In genomic region chrII:323048-323776, ce11 we compare ENCODE assay signal across 8 worm cellular contexts.
TF ChIP-seq lines count a peak whose summit lies in the region.

Gene K01A2.10, minus strand, starts transcription at chrII:323098.

TF ChIP-seq in whole organism, L1 larva, 84 proteins besides CTCF, POLR2A, EP300 and RAD21 (continues in another document):
- TF ChIP-seq F16B12.6 (tag; optimal IDR thresholded peaks at IDR 0.05; lab: Kevin White, UChicago) (no peak), ceh-63 (GFP tag; optimal IDR thresholded peaks at IDR 0.05; lab: Kevin White, UChicago) (no peak), C34B4.2 (tag; optimal IDR thresholded peaks at IDR 0.05; lab: Kevin White, UChicago) (no peak), ets-5 (GFP tag; IDR thresholded peaks at IDR 0.05; lab: Robert Waterston, UW) (no peak), nhr-77 (tag; optimal IDR thresholded peaks at IDR 0.05; lab: Kevin White, UChicago) (no peak), nhr-19 (GFP tag; conservative IDR thresholded peaks at IDR 0.05; lab: Robert Waterston, UW) (no peak), mdl-1 (tag; optimal IDR thresholded peaks at IDR 0.05; lab: Kevin White, UChicago) (peak in 1 of 2 experiments; percentile 51), swsn-7 (tag; optimal IDR thresholded peaks at IDR 0.05; lab: Kevin White, UChicago) (peak; percentile 37), nhr-20 (tag; optimal IDR thresholded peaks at IDR 0.05; lab: Kevin White, UChicago) (peak; percentile 63), efl-1 (optimal IDR thresholded peaks at IDR 0.05; lab: Kevin White, UChicago) (peak; percentile 37 to 49), efl-1 (GFP tag; optimal IDR thresholded peaks at IDR 0.05 in 1 of 2; lab: Kevin White, UChicago) (peak; percentile 38 to 93)

TF ChIP-seq in whole organism, L2 larva, 48 proteins besides CTCF, POLR2A, EP300 and RAD21 (continues in another document):
- peak; percentile 30 for TF ChIP-seq lin-13 (GFP tag; optimal IDR thresholded peaks at IDR 0.05; lab: Kevin White, UChicago)
- peak; percentile 78 for TF ChIP-seq C34F6.9 (tag; optimal IDR thresholded peaks at IDR 0.05; lab: Kevin White, UChicago)
- TF ChIP-seq mab-5 (tag; optimal IDR thresholded peaks at IDR 0.05; lab: Kevin White, UChicago), result peak; percentile 36
- TF ChIP-seq crh-2 (tag; optimal IDR thresholded peaks at IDR 0.05; lab: Kevin White, UChicago), result peak; percentile 46
- TF ChIP-seq zag-1 (tag; optimal IDR thresholded peaks at IDR 0.05; lab: Kevin White, UChicago), result peak; percentile 73
- no peak for TF ChIP-seq nhr-237 (tag; optimal IDR thresholded peaks at IDR 0.05; lab: Kevin White, UChicago)
- no peak for TF ChIP-seq ceh-82 (tag; optimal IDR thresholded peaks at IDR 0.05; lab: Kevin White, UChicago)
- TF ChIP-seq unc-39 (tag; optimal IDR thresholded peaks at IDR 0.05; lab: Kevin White, UChicago), result no peak
- no peak for TF ChIP-seq nhr-23 (tag; optimal IDR thresholded peaks at IDR 0.05; lab: Kevin White, UChicago)
- no peak for TF ChIP-seq ztf-1 (GFP tag; conservative IDR thresholded peaks at IDR 0.05; lab: Robert Waterston, UW)
- TF ChIP-seq nhr-6 (tag; optimal IDR thresholded peaks at IDR 0.05; lab: Kevin White, UChicago), result peak; percentile 26
- TF ChIP-seq alr-1 (tag; optimal IDR thresholded peaks at IDR 0.05; lab: Kevin White, UChicago), result no peak

TF ChIP-seq in whole organism, L3 larva, 47 proteins besides CTCF, POLR2A, EP300 and RAD21 (continues in another document):
- TF ChIP-seq jun-1 (tag; optimal IDR thresholded peaks at IDR 0.05; lab: Kevin White, UChicago), result no peak
- TF ChIP-seq fkh-10 (GFP tag; optimal IDR thresholded peaks at IDR 0.05; lab: Kevin White, UChicago), result no peak
- TF ChIP-seq pqm-1 (tag; optimal IDR thresholded peaks at IDR 0.05; lab: Kevin White, UChicago), result no peak
- TF ChIP-seq hmg-11 (tag; optimal IDR thresholded peaks at IDR 0.05; lab: Kevin White, UChicago), result no peak
- TF ChIP-seq lsy-12 (tag; optimal IDR thresholded peaks at IDR 0.05; lab: Kevin White, UChicago), result no peak
- TF ChIP-seq ztf-11 (tag; optimal IDR thresholded peaks at IDR 0.05; lab: Kevin White, UChicago), result no peak
- no peak for TF ChIP-seq nhr-11 (tag; optimal IDR thresholded peaks at IDR 0.05; lab: Kevin White, UChicago)
- no peak for TF ChIP-seq aly-2 (tag; optimal IDR thresholded peaks at IDR 0.05; lab: Kevin White, UChicago)
- no peak for TF ChIP-seq nhr-77 (tag; optimal IDR thresholded peaks at IDR 0.05; lab: Kevin White, UChicago)
- no peak for TF ChIP-seq ZK546.5 (tag; optimal IDR thresholded peaks at IDR 0.05; lab: Kevin White, UChicago)
- TF ChIP-seq ama-1 (optimal IDR thresholded peaks at IDR 0.05; lab: Kevin White, UChicago), result no peak
- TF ChIP-seq snpc-4 (tag; optimal IDR thresholded peaks at IDR 0.05; lab: Kevin White, UChicago), result peak; percentile 57
- TF ChIP-seq nhr-76 (tag; optimal IDR thresholded peaks at IDR 0.05; lab: Kevin White, UChicago), result no peak

TF ChIP-seq in whole organism, L4 larva, 104 proteins besides CTCF, POLR2A, EP300 and RAD21 (continues in another document):
- TF ChIP-seq spr-3 (GFP tag; optimal IDR thresholded peaks at IDR 0.05; lab: Kevin White, UChicago) (no peak), D1046.2 (GFP tag; IDR thresholded peaks at IDR 0.05; lab: Robert Waterston, UW) (peak; percentile 48; the same call in 1 of the 2 replicates), nhr-25 (tag; optimal IDR thresholded peaks at IDR 0.05; lab: Kevin White, UChicago; ENCODE audit: borderline replicate concordance, insufficient read depth) (no peak), egl-43 (GFP tag; IDR thresholded peaks at IDR 0.05; lab: Robert Waterston, UW) (no peak), pha-4 (GFP tag; IDR thresholded peaks at IDR 0.05; lab: Robert Waterston, UW) (no peak), pha-4 (tag; optimal IDR thresholded peaks at IDR 0.05; lab: Kevin White, UChicago) (no peak), ceh-28 (tag; optimal IDR thresholded peaks at IDR 0.05; lab: Kevin White, UChicago) (peak; percentile 11), tag-97 (GFP tag; IDR thresholded peaks at IDR 0.05; lab: Robert Waterston, UW) (no peak), mdl-1 (tag; optimal IDR thresholded peaks at IDR 0.05; lab: Kevin White, UChicago) (peak in 1 of 2 experiments; percentile 47), lin-39 (tag; optimal IDR thresholded peaks at IDR 0.05; lab: Kevin White, UChicago) (no peak), F26F4.8 (GFP tag; conservative IDR thresholded peaks at IDR 0.05; lab: Robert Waterston, UW) (no peak), hif-1 (tag; optimal IDR thresholded peaks at IDR 0.05; lab: Kevin White, UChicago) (peak in 1 of 2 experiments; percentile 21)

TF ChIP-seq in whole organism, early embryonic, 17 proteins besides CTCF, POLR2A, EP300 and RAD21:
- TF ChIP-seq hmg-4 (GFP tag; optimal IDR thresholded peaks at IDR 0.05; lab: Kevin White, UChicago), result peak; percentile 45
- no peak for TF ChIP-seq ets-7 (tag; optimal IDR thresholded peaks at IDR 0.05; lab: Kevin White, UChicago)

TF ChIP-seq in whole organism, late embryonic, 69 proteins besides CTCF, POLR2A, EP300 and RAD21 (continues in another document):
- TF ChIP-seq tbx-2 (tag; optimal IDR thresholded peaks at IDR 0.05; lab: Kevin White, UChicago) (peak; percentile 23), zip-5 (tag; optimal IDR thresholded peaks at IDR 0.05; lab: Kevin White, UChicago) (no peak), nfya-1 (tag; optimal IDR thresholded peaks at IDR 0.05; lab: Kevin White, UChicago) (peak; percentile 56), ceh-30 (tag; optimal IDR thresholded peaks at IDR 0.05; lab: Kevin White, UChicago) (no peak), npax-4 (tag; optimal IDR thresholded peaks at IDR 0.05; lab: Kevin White, UChicago) (no peak), ceh-24 (tag; optimal IDR thresholded peaks at IDR 0.05; lab: Kevin White, UChicago) (no peak), pag-3 (tag; optimal IDR thresholded peaks at IDR 0.05; lab: Kevin White, UChicago; ENCODE audit: borderline replicate concordance) (no peak), unc-42 (tag; optimal IDR thresholded peaks at IDR 0.05; lab: Kevin White, UChicago) (peak; percentile 54), sox-2 (GFP tag; IDR thresholded peaks at IDR 0.05; lab: Robert Waterston, UW) (no peak), hlh-30 (tag; optimal IDR thresholded peaks at IDR 0.05; lab: Kevin White, UChicago; ENCODE audit: insufficient read depth) (peak; percentile 63), hlh-6 (tag; optimal IDR thresholded peaks at IDR 0.05; lab: Kevin White, UChicago) (peak; percentile 21), odd-2 (tag; optimal IDR thresholded peaks at IDR 0.05; lab: Kevin White, UChicago) (no peak), F13H6.1 (tag; optimal IDR thresholded peaks at IDR 0.05; lab: Kevin White, UChicago) (no peak), syd-9 (tag; optimal IDR thresholded peaks at IDR 0.05; lab: Kevin White, UChicago) (no peak), ceh-18 (tag; optimal IDR thresholded peaks at IDR 0.05; lab: Kevin White, UChicago) (no peak), pha-4 (tag; optimal IDR thresholded peaks at IDR 0.05; lab: Kevin White, UChicago) (no peak)

TF ChIP-seq in whole organism, mixed stage, embryonic, 35 proteins besides CTCF, POLR2A, EP300 and RAD21:
- TF ChIP-seq hlh-1 (tag; optimal IDR thresholded peaks at IDR 0.05; lab: Kevin White, UChicago), result peak; percentile 26
- peak; percentile 1 for TF ChIP-seq mep-1 (tag; optimal IDR thresholded peaks at IDR 0.05; lab: Kevin White, UChicago)
- TF ChIP-seq elt-1 (tag; optimal IDR thresholded peaks at IDR 0.05; lab: Kevin White, UChicago; ENCODE audit: borderline replicate concordance, insufficient read depth), result no peak
- TF ChIP-seq sptf-1 (tag; optimal IDR thresholded peaks at IDR 0.05; lab: Kevin White, UChicago), result peak; percentile 15

TF ChIP-seq in whole organism, young adult, 124 proteins besides CTCF, POLR2A, EP300 and RAD21:
- TF ChIP-seq hmg-1.2 (GFP tag; IDR thresholded peaks at IDR 0.05; lab: Robert Waterston, UW) (peak; percentile 16; the same call in 1 of the 2 replicates), attf-5 (GFP tag; optimal IDR thresholded peaks at IDR 0.05; lab: Kevin White, UChicago) (peak; percentile 3), ceh-91 (GFP tag; IDR thresholded peaks at IDR 0.05; lab: Robert Waterston, UW) (no peak), C06A6.2 (GFP tag; conservative IDR thresholded peaks at IDR 0.05; lab: Robert Waterston, UW) (no peak), aptf-2 (GFP tag; conservative IDR thresholded peaks at IDR 0.05; lab: Robert Waterston, UW) (no peak), aptf-3 (GFP tag; IDR thresholded peaks at IDR 0.05; lab: Robert Waterston, UW) (no peak), zim-3 (tag; optimal IDR thresholded peaks at IDR 0.05; lab: Kevin White, UChicago) (no peak), ceh-100 (GFP tag; IDR thresholded peaks at IDR 0.05; lab: Robert Waterston, UW) (no peak), ceh-27 (GFP tag; optimal IDR thresholded peaks at IDR 0.05; lab: Kevin White, UChicago) (peak; percentile 31), Y53F4B.3 (GFP tag; IDR thresholded peaks at IDR 0.05; lab: Robert Waterston, UW) (no peak), B0261.1 (tag; optimal IDR thresholded peaks at IDR 0.05; lab: Kevin White, UChicago) (no peak), lin-35 (GFP tag; optimal IDR thresholded peaks at IDR 0.05; lab: Kevin White, UChicago) (peak in 1 of 3 experiments; percentile 30), atf-7 (tag; optimal IDR thresholded peaks at IDR 0.05; lab: Kevin White, UChicago) (no peak), K12H6.12 (tag; optimal IDR thresholded peaks at IDR 0.05; lab: Kevin White, UChicago) (peak; percentile 37), ccch-3 (GFP tag; optimal IDR thresholded peaks at IDR 0.05; lab: Kevin White, UChicago) (no peak)
